Fruit fly (Drosophila melanogaster) whole organism, larva: ENCODE results near the gene GXIVsPLA2.
A peak's percentile ranks its signal among the peaks of the same experiment; 100 is the strongest.

Experiments used
- noc ChIP-seq: fragments of 200-800 bp; sonication (Bioruptor generic); optimal IDR thresholded peaks from 3 replicates; lab custom pipeline; 2019; ENCODE audit warnings: missing biosample characterization, mild to moderate bottlenecking, missing genetic modification characterization, moderate library complexity

Gene GXIVsPLA2

dm6 chr3L:16002116-16002716 is 47.3 kb downstream of the GXIVsPLA2 start:
- no peak for TF ChIP-seq noc (tag; lab: Kevin White, UChicago)

dm6 chr3L:16004401-16005237 is 49.7 kb downstream of the GXIVsPLA2 start, which contains the start of the genes hzg and mRpS31:
hzg (minus strand) TSS chr3L:16004736.
mRpS31 (plus strand) TSS chr3L:16005193.
- peak; percentile 49 for TF ChIP-seq noc (tag; lab: Kevin White, UChicago)
